Fruit fly (Drosophila melanogaster): ENCODE data around the gene Ibf2.

dm6 chr3R:9224807-9225206 is 33.5 kb downstream of the Ibf2 start:
- TF ChIP-seq CG8632 (GFP tag; optimal IDR thresholded peaks at IDR 0.05) (peak; percentile 45), Eip75B (GFP tag; optimal IDR thresholded peaks at IDR 0.05) (peak; percentile 24), fkh (GFP tag; optimal IDR thresholded peaks at IDR 0.05) (no peak), svp (GFP tag) (peak; percentile 74), CG31627 (GFP tag; optimal IDR thresholded peaks at IDR 0.05) (no peak)
